Worm (Caenorhabditis elegans): ENCODE results near the gene unc-36.

Gene unc-36

ce11 chrIII:8216224-8216623 lies 15.2 kb upstream of the unc-36 start, which contains the start of gene unc-86:
unc-86 (minus strand) TSS chrIII:8216336.
- no peak for TF ChIP-seq ztf-29 (GFP tag; IDR thresholded peaks at IDR 0.05)
- no peak for TF ChIP-seq T22C8.4 (GFP tag; IDR thresholded peaks at IDR 0.05)
- no peak for TF ChIP-seq med-1 (GFP tag; optimal IDR thresholded peaks at IDR 0.05; ENCODE audit: insufficient read depth)
- TF ChIP-seq ref-1 (GFP tag; conservative IDR thresholded peaks at IDR 0.05): no peak
- no peak for TF ChIP-seq ztf-23 (GFP tag; IDR thresholded peaks at IDR 0.05)
- TF ChIP-seq cog-1 (tag; optimal IDR thresholded peaks at IDR 0.05): no peak
- no peak for TF ChIP-seq klf-2 (GFP tag; conservative IDR thresholded peaks at IDR 0.05)
- TF ChIP-seq tab-1 (GFP tag; IDR thresholded peaks at IDR 0.05): no peak
- TF ChIP-seq flt-1 (GFP tag; IDR thresholded peaks at IDR 0.05): no peak

- no peak for TF ChIP-seq cog-1 (tag; optimal IDR thresholded peaks at IDR 0.05)
Measured at ce11 chrIII:8211562-8211961, 10.5 kb upstream of the unc-36 start.

ce11 chrIII:8209775-8210174 lies 8.8 kb upstream of the unc-36 start, which contains the start of gene C30A5.10:
C30A5.10 (minus strand) TSS chrIII:8209875.
- TF ChIP-seq ztf-23 (GFP tag; IDR thresholded peaks at IDR 0.05): no peak
- no peak for TF ChIP-seq T22C8.4 (GFP tag; IDR thresholded peaks at IDR 0.05)
- no peak for TF ChIP-seq med-1 (GFP tag; optimal IDR thresholded peaks at IDR 0.05; ENCODE audit: insufficient read depth)
- TF ChIP-seq cog-1 (tag; optimal IDR thresholded peaks at IDR 0.05): no peak

ce11 chrIII:8202754-8203153 lies 1.7 kb upstream of the unc-36 start, which contains the start of gene snb-5:
snb-5 (plus strand) TSS chrIII:8203054.
- TF ChIP-seq ztf-29 (GFP tag; IDR thresholded peaks at IDR 0.05) (no peak), cog-1 (tag; optimal IDR thresholded peaks at IDR 0.05) (no peak), ztf-23 (GFP tag; IDR thresholded peaks at IDR 0.05) (no peak), tab-1 (GFP tag; IDR thresholded peaks at IDR 0.05) (no peak), T22C8.4 (GFP tag; IDR thresholded peaks at IDR 0.05) (no peak), flt-1 (GFP tag; IDR thresholded peaks at IDR 0.05) (no peak), ref-1 (GFP tag; conservative IDR thresholded peaks at IDR 0.05) (no peak), klf-2 (GFP tag; conservative IDR thresholded peaks at IDR 0.05) (no peak), med-1 (GFP tag; optimal IDR thresholded peaks at IDR 0.05; ENCODE audit: insufficient read depth) (no peak)

ce11 chrIII:8201760-8202159 lies 743 bp upstream of the unc-36 start:
- no peak for TF ChIP-seq cog-1 (tag; optimal IDR thresholded peaks at IDR 0.05)
- TF ChIP-seq tab-1 (GFP tag; IDR thresholded peaks at IDR 0.05): no peak
- no peak for TF ChIP-seq flt-1 (GFP tag; IDR thresholded peaks at IDR 0.05)

- no peak for TF ChIP-seq klf-2 (GFP tag; conservative IDR thresholded peaks at IDR 0.05)
- TF ChIP-seq med-1 (GFP tag; optimal IDR thresholded peaks at IDR 0.05; ENCODE audit: insufficient read depth): no peak
- TF ChIP-seq ref-1 (GFP tag; conservative IDR thresholded peaks at IDR 0.05): no peak
- no peak for TF ChIP-seq T22C8.4 (GFP tag; IDR thresholded peaks at IDR 0.05)
Measured at ce11 chrIII:8199060-8199459, 2.0 kb downstream of the unc-36 start.

- no peak for TF ChIP-seq ztf-29 (GFP tag; IDR thresholded peaks at IDR 0.05)
- no peak for TF ChIP-seq cog-1 (tag; optimal IDR thresholded peaks at IDR 0.05)
- no peak for TF ChIP-seq flt-1 (GFP tag; IDR thresholded peaks at IDR 0.05)
- TF ChIP-seq ztf-23 (GFP tag; IDR thresholded peaks at IDR 0.05): no peak
- no peak for TF ChIP-seq T22C8.4 (GFP tag; IDR thresholded peaks at IDR 0.05)
- TF ChIP-seq tab-1 (GFP tag; IDR thresholded peaks at IDR 0.05): no peak
- no peak for TF ChIP-seq klf-2 (GFP tag; conservative IDR thresholded peaks at IDR 0.05)
- no peak for TF ChIP-seq ref-1 (GFP tag; conservative IDR thresholded peaks at IDR 0.05)
- TF ChIP-seq med-1 (GFP tag; optimal IDR thresholded peaks at IDR 0.05; ENCODE audit: insufficient read depth): no peak
Measured at ce11 chrIII:8191695-8192094, 9.3 kb downstream of the unc-36 start, which contains the start of gene C50C3.1. C50C3.1 (plus strand) TSS chrIII:8191995.

- TF ChIP-seq tab-1 (GFP tag; IDR thresholded peaks at IDR 0.05) (no peak), ztf-29 (GFP tag; IDR thresholded peaks at IDR 0.05) (no peak), cog-1 (tag; optimal IDR thresholded peaks at IDR 0.05) (no peak), med-1 (GFP tag; optimal IDR thresholded peaks at IDR 0.05; ENCODE audit: insufficient read depth) (no peak)
Measured at ce11 chrIII:8190505-8190904, 10.5 kb downstream of the unc-36 start, which contains the start of gene C50C3.19. C50C3.19 (plus strand) TSS chrIII:8190805.

ce11 chrIII:8185130-8185529 lies 15.9 kb downstream of the unc-36 start:
- TF ChIP-seq tab-1 (GFP tag; IDR thresholded peaks at IDR 0.05): no peak
- TF ChIP-seq ref-1 (GFP tag; conservative IDR thresholded peaks at IDR 0.05): no peak
- no peak for TF ChIP-seq T22C8.4 (GFP tag; IDR thresholded peaks at IDR 0.05)
- no peak for TF ChIP-seq med-1 (GFP tag; optimal IDR thresholded peaks at IDR 0.05; ENCODE audit: insufficient read depth)
- no peak for TF ChIP-seq klf-2 (GFP tag; conservative IDR thresholded peaks at IDR 0.05)
- no peak for TF ChIP-seq ztf-29 (GFP tag; IDR thresholded peaks at IDR 0.05)
- no peak for TF ChIP-seq flt-1 (GFP tag; IDR thresholded peaks at IDR 0.05)
- no peak for TF ChIP-seq ztf-23 (GFP tag; IDR thresholded peaks at IDR 0.05)
- no peak for TF ChIP-seq cog-1 (tag; optimal IDR thresholded peaks at IDR 0.05)

- no peak for TF ChIP-seq ref-1 (GFP tag; conservative IDR thresholded peaks at IDR 0.05)
- no peak for TF ChIP-seq med-1 (GFP tag; optimal IDR thresholded peaks at IDR 0.05; ENCODE audit: insufficient read depth)
- no peak for TF ChIP-seq flt-1 (GFP tag; IDR thresholded peaks at IDR 0.05)
- TF ChIP-seq T22C8.4 (GFP tag; IDR thresholded peaks at IDR 0.05): no peak
- no peak for TF ChIP-seq tab-1 (GFP tag; IDR thresholded peaks at IDR 0.05)
- TF ChIP-seq cog-1 (tag; optimal IDR thresholded peaks at IDR 0.05): no peak
- no peak for TF ChIP-seq klf-2 (GFP tag; conservative IDR thresholded peaks at IDR 0.05)
- TF ChIP-seq ztf-29 (GFP tag; IDR thresholded peaks at IDR 0.05): no peak
Measured at ce11 chrIII:8182573-8182972, 18.4 kb downstream of the unc-36 start.

ce11 chrIII:8181581-8181980 lies 19.4 kb downstream of the unc-36 start, which contains the start of gene spc-2:
spc-2 (plus strand) TSS chrIII:8181881.
- TF ChIP-seq flt-1 (GFP tag; IDR thresholded peaks at IDR 0.05) (no peak), T22C8.4 (GFP tag; IDR thresholded peaks at IDR 0.05) (no peak), ztf-23 (GFP tag; IDR thresholded peaks at IDR 0.05) (no peak), cog-1 (tag; optimal IDR thresholded peaks at IDR 0.05) (no peak), klf-2 (GFP tag; conservative IDR thresholded peaks at IDR 0.05) (no peak), med-1 (GFP tag; optimal IDR thresholded peaks at IDR 0.05; ENCODE audit: insufficient read depth) (no peak), tab-1 (GFP tag; IDR thresholded peaks at IDR 0.05) (no peak), ref-1 (GFP tag; conservative IDR thresholded peaks at IDR 0.05) (no peak), ztf-29 (GFP tag; IDR thresholded peaks at IDR 0.05) (no peak)

Measured in whole organism, midembryonic.